Worm (Caenorhabditis elegans) whole organism, mixed stage, embryonic: ENCODE measurements around the gene fbxc-36.

Experiments used
- elt-3 ChIP-seq: fragments of 150-350 bp; optimal IDR thresholded peaks from 2 replicates; lab custom pipeline; 2014; ENCODE audit warnings: missing biosample characterization, missing genetic modification characterization
- lin-32 ChIP-seq: fragments of 200-800 bp; sonication (Bioruptor generic); optimal IDR thresholded peaks from 2 replicates; lab custom pipeline; 2018; ENCODE audit warnings: mild to moderate bottlenecking, missing genetic modification characterization, missing compliant biosample characterization
- nhr-12 ChIP-seq: fragments of 150-350 bp; optimal IDR thresholded peaks from 2 replicates; lab custom pipeline; 2014; ENCODE audit warnings: missing biosample characterization, missing genetic modification characterization
- nhr-28 ChIP-seq: fragments of 150-350 bp; optimal IDR thresholded peaks from 2 replicates; lab custom pipeline; 2014; ENCODE audit warnings: missing biosample characterization, missing genetic modification characterization
- snpc-4 ChIP-seq: fragments of 150-350 bp; optimal IDR thresholded peaks from 2 replicates; lab custom pipeline; 2014; ENCODE audit warnings: missing biosample characterization, missing genetic modification characterization
- unc-39 ChIP-seq: fragments of 150-350 bp; optimal IDR thresholded peaks from 2 replicates; lab custom pipeline; 2014; ENCODE audit warnings: missing biosample characterization, missing genetic modification characterization

DNA sequence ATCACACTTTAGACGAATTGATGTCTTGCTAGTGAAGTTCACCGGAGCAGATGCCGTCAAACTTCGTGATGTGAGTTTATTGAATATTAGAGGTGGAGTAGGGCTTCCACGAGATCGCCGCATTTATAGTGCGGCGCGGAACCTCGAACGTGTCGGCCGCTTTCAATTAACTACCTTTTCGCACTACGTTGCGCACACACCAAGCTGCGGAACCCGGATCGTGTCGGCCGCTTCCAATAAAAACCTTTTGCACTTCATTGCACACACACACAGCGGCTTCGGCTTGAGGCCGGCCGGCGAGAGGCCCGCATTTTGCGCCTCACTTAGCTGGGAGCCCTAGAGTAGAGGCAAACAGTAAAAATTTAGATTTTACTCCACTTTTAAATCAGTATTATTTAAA is 35.4 kb upstream of the fbxc-36 start:
- TF ChIP-seq nhr-12 (tag; lab: Kevin White, UChicago): no peak
- TF ChIP-seq unc-39 (tag; lab: Kevin White, UChicago): no peak
- no peak for TF ChIP-seq nhr-28
- TF ChIP-seq lin-32: no peak
- TF ChIP-seq snpc-4 (tag; lab: Kevin White, UChicago): no peak
- no peak for TF ChIP-seq elt-3 (tag; lab: Kevin White, UChicago)
